Fruit fly (Drosophila melanogaster): ENCODE results near the gene CCT2.

The CCT2 gene

dm6 chrX:9106212-9106774, 17.0 kb downstream of the CCT2 start, which contains the start of gene Bx42 (continued):
- TF ChIP-seq CG42726 (GFP tag; IDR thresholded peaks at IDR 0.05; ENCODE audit: partially characterized antibody) (peak; percentile 11; the same call in 1 of the 2 replicates), CG11456 (GFP tag; IDR thresholded peaks at IDR 0.05) (no peak), CG10654 (GFP tag; optimal IDR thresholded peaks at IDR 0.05) (no peak), Oli (tag; optimal IDR thresholded peaks at IDR 0.05) (no peak), emc (GFP tag; optimal IDR thresholded peaks at IDR 0.05) (no peak), E2f2 (GFP tag; IDR thresholded peaks at IDR 0.05) (0 out of 2 replicates have a peak, but pooled peaks have one; percentile 16), CG7372 (GFP tag; IDR thresholded peaks at IDR 0.05) (no peak), HLHmδ (GFP tag; optimal IDR thresholded peaks at IDR 0.05) (no peak), gro (GFP tag; optimal IDR thresholded peaks at IDR 0.05) (no peak), CG16779 (GFP tag; IDR thresholded peaks at IDR 0.05) (no peak), croc (GFP tag; conservative IDR thresholded peaks at IDR 0.05) (no peak), CG6175 (GFP tag; IDR thresholded peaks at IDR 0.05) (no peak), mam (GFP tag; optimal IDR thresholded peaks at IDR 0.05) (no peak), Hand (GFP tag; optimal IDR thresholded peaks at IDR 0.05) (no peak), pum (GFP tag; optimal IDR thresholded peaks at IDR 0.05) (no peak), CG2202 (tag; optimal IDR thresholded peaks at IDR 0.05) (no peak), Xbp1 (GFP tag; optimal IDR thresholded peaks at IDR 0.05) (no peak), CG9932 (GFP tag; IDR thresholded peaks at IDR 0.05) (no peak; the same call in 1 of the 2 replicates), CG2889 (GFP tag; IDR thresholded peaks at IDR 0.05) (no peak), CG2129 (GFP tag; IDR thresholded peaks at IDR 0.05; ENCODE audit: partially characterized antibody) (no peak), tap (tag; optimal IDR thresholded peaks at IDR 0.05) (no peak), CG9437 (GFP tag; optimal IDR thresholded peaks at IDR 0.05) (peak; percentile 96), Myb (GFP tag; optimal IDR thresholded peaks at IDR 0.05) (peak; percentile 5), bcd (GFP tag; optimal IDR thresholded peaks at IDR 0.05) (no peak), CG12299 (tag; optimal IDR thresholded peaks at IDR 0.05) (no peak), cad (GFP tag; optimal IDR thresholded peaks at IDR 0.05) (no peak), grn (GFP tag; optimal IDR thresholded peaks at IDR 0.05) (no peak), chn (GFP tag; optimal IDR thresholded peaks at IDR 0.05) (no peak), sisA (GFP tag; IDR thresholded peaks at IDR 0.05) (peak; percentile 3; the same call in 1 of the 2 replicates), sna (GFP tag; IDR thresholded peaks at IDR 0.05; ENCODE audit: partially characterized antibody) (no peak), Drgx (GFP tag; IDR thresholded peaks at IDR 0.05) (no peak), kah (GFP tag; optimal IDR thresholded peaks at IDR 0.05) (no peak), CG14014 (GFP tag; IDR thresholded peaks at IDR 0.05) (no peak), D19A (tag; optimal IDR thresholded peaks at IDR 0.05) (no peak), shn (GFP tag; optimal IDR thresholded peaks at IDR 0.05) (no peak), CG34224 (GFP tag; IDR thresholded peaks at IDR 0.05; ENCODE audit: partially characterized antibody) (no peak), CG30431 (GFP tag; optimal IDR thresholded peaks at IDR 0.05) (no peak), CG3847 (GFP tag; IDR thresholded peaks at IDR 0.05) (no peak), CG10267 (tag; optimal IDR thresholded peaks at IDR 0.05) (peak; percentile 4), CG5953 (GFP tag; IDR thresholded peaks at IDR 0.05) (no peak), pita (GFP tag; optimal IDR thresholded peaks at IDR 0.05) (no peak), CG2199 (GFP tag; IDR thresholded peaks at IDR 0.05) (no peak), Rfx (GFP tag; IDR thresholded peaks at IDR 0.05) (peak; percentile 34), CG1832 (GFP tag; optimal IDR thresholded peaks at IDR 0.05) (no peak), CG32772 (GFP tag; IDR thresholded peaks at IDR 0.05) (peak; percentile 52), Poxn (GFP tag; IDR thresholded peaks at IDR 0.05) (no peak), aop (GFP tag; IDR thresholded peaks at IDR 0.05) (no peak), TFAM (GFP tag; optimal IDR thresholded peaks at IDR 0.05) (no peak), ato (GFP tag; IDR thresholded peaks at IDR 0.05; ENCODE audit: partially characterized antibody) (no peak), amos (GFP tag; IDR thresholded peaks at IDR 0.05; ENCODE audit: partially characterized antibody) (no peak), lab (GFP tag; optimal IDR thresholded peaks at IDR 0.05) (no peak), CG11560 (tag; IDR thresholded peaks at IDR 0.05) (no peak)
